Worm (Caenorhabditis elegans) whole organism, L3 larva: ENCODE data around the gene lips-7.

Experiments used
- elt-1 ChIP-seq: fragments of 150-350 bp; optimal IDR thresholded peaks from 2 replicates; lab custom pipeline; 2014; ENCODE audit warnings: missing biosample characterization, missing genetic modification characterization
- nhr-77 ChIP-seq: fragments of 150-350 bp; optimal IDR thresholded peaks from 2 replicates; lab custom pipeline; 2014; ENCODE audit warnings: missing biosample characterization, missing genetic modification characterization

ce11 chrII:536775-537174 lies 14.9 kb upstream of the lips-7 start, which contains the start of gene T27A1.2:
- TF ChIP-seq nhr-77 (no peak), elt-1 (tag; lab: Kevin White, UChicago) (no peak)
